Fruit fly (Drosophila melanogaster) whole organism, embryonic: ENCODE results near the gene CG31064.
A peak's percentile ranks its signal among the peaks of the same experiment; 100 is the strongest.

Experiments
- Atf3 ChIP-seq: fragments of 200-800 bp; sonication (Bioruptor generic); optimal IDR thresholded peaks from 3 replicates; lab custom pipeline; 2016; ENCODE audit warnings: missing biosample characterization, missing genetic modification characterization
- B-H1 ChIP-seq: fragments of 200-800 bp; sonication (Bioruptor generic); IDR thresholded peaks from 3 replicates; pipeline ENCODE4 v1.3.6; 2022; ENCODE audit warnings: missing biosample characterization, missing genetic modification characterization
- Bgb ChIP-seq: fragments of 200-800 bp; sonication (Bioruptor generic); IDR thresholded peaks from 2 replicates; pipeline ENCODE4 v1.3.6; 2022; ENCODE audit warnings: missing biosample characterization, missing genetic modification characterization; ENCODE audit not compliant: partially characterized antibody
- CG10462 ChIP-seq: fragments of 200-800 bp; sonication (Bioruptor generic); optimal IDR thresholded peaks from 2 replicates; lab custom pipeline; 2016; ENCODE audit warnings: missing biosample characterization, missing genetic modification characterization
- CG11504 ChIP-seq: fragments of 200-800 bp; sonication (Bioruptor generic); optimal IDR thresholded peaks from 3 replicates; lab custom pipeline; 2019; ENCODE audit warnings: missing biosample characterization, mild to moderate bottlenecking, missing genetic modification characterization, moderate library complexity
- CG12391 ChIP-seq: fragments of 200-800 bp; sonication (Bioruptor generic); optimal IDR thresholded peaks from 3 replicates; lab custom pipeline; 2018; ENCODE audit warnings: missing biosample characterization, mild to moderate bottlenecking, missing genetic modification characterization, moderate library complexity
- CG18599 ChIP-seq: fragments of 200-800 bp; sonication (Bioruptor generic); optimal IDR thresholded peaks from 3 replicates; lab custom pipeline; 2017; ENCODE audit warnings: missing biosample characterization, missing genetic modification characterization, mild to moderate bottlenecking, moderate library complexity, missing genetic modification reagents
- CG2889 ChIP-seq: fragments of 200-800 bp; sonication (Bioruptor generic); IDR thresholded peaks from 3 replicates; pipeline ENCODE4 v1.3.6; 2022; ENCODE audit warnings: missing biosample characterization, missing genetic modification characterization
- CG34224 ChIP-seq: fragments of 200-800 bp; sonication (Bioruptor generic); IDR thresholded peaks from 3 replicates; pipeline ENCODE4 v1.3.6; 2022; ENCODE audit warnings: missing biosample characterization, missing genetic modification characterization; ENCODE audit not compliant: partially characterized antibody
- CG34422 ChIP-seq: fragments of 200-800 bp; sonication (Bioruptor generic); IDR thresholded peaks from 3 replicates; pipeline ENCODE4 v1.3.6; 2022; ENCODE audit warnings: missing biosample characterization, missing genetic modification characterization
- CG4404 ChIP-seq: fragments of 200-800 bp; sonication (Bioruptor generic); IDR thresholded peaks from 2 replicates; pipeline ENCODE4 v1.3.6; 2022; ENCODE audit warnings: missing biosample characterization, missing genetic modification characterization
- CG4617 ChIP-seq: fragments of 200-800 bp; sonication (Bioruptor generic); optimal IDR thresholded peaks from 3 replicates; lab custom pipeline; 2016; ENCODE audit warnings: missing biosample characterization, missing genetic modification characterization, borderline replicate concordance
- CG6175 ChIP-seq: fragments of 200-800 bp; sonication (Bioruptor generic); IDR thresholded peaks from 3 replicates; pipeline ENCODE4 v1.3.6; 2022; ENCODE audit warnings: missing biosample characterization, missing genetic modification characterization
- CG6254 ChIP-seq: fragments of 200-800 bp; sonication (Bioruptor generic); optimal IDR thresholded peaks from 3 replicates; lab custom pipeline; 2017; ENCODE audit warnings: mild to moderate bottlenecking, missing biosample characterization, missing genetic modification reagents, missing genetic modification characterization
- CG6654 ChIP-seq: fragments of 200-800 bp; sonication (Bioruptor generic); optimal IDR thresholded peaks from 2 replicates; lab custom pipeline; 2017; ENCODE audit warnings: missing biosample characterization, mild to moderate bottlenecking, missing genetic modification characterization
- CG7357 ChIP-seq: fragments of 200-800 bp; sonication (Bioruptor generic); IDR thresholded peaks from 3 replicates; pipeline ENCODE4 v1.3.6; 2022; ENCODE audit warnings: missing biosample characterization, missing genetic modification characterization
- CG7987 ChIP-seq: fragments of 200-800 bp; sonication (Bioruptor generic); optimal IDR thresholded peaks from 2 replicates; lab custom pipeline; 2018; ENCODE audit warnings: missing biosample characterization, mild to moderate bottlenecking, missing genetic modification characterization, moderate library complexity
- CG8089 ChIP-seq: fragments of 200-800 bp; sonication (Bioruptor generic); optimal IDR thresholded peaks from 3 replicates; lab custom pipeline; 2016; ENCODE audit warnings: missing biosample characterization, missing genetic modification characterization
- CG8478 ChIP-seq: fragments of >200 bp; optimal IDR thresholded peaks from 2 replicates; lab custom pipeline; 2018
- CG8765 ChIP-seq: fragments of 200-800 bp; sonication (Bioruptor generic); IDR thresholded peaks from 2 replicates; pipeline ENCODE4 v1.3.6; 2022; ENCODE audit warnings: missing biosample characterization, missing genetic modification characterization
- CG8924 ChIP-seq: fragments of 200-800 bp; optimal IDR thresholded peaks from 3 replicates; lab custom pipeline; 2019; ENCODE audit warnings: missing biosample characterization, mild to moderate bottlenecking, missing genetic modification characterization, moderate library complexity
- Chrac-16 ChIP-seq: fragments of 200-800 bp; sonication (Bioruptor generic); optimal IDR thresholded peaks from 3 replicates; lab custom pipeline; 2016; ENCODE audit warnings: missing biosample characterization, missing genetic modification characterization
- D ChIP-seq, 2 experiments: fragments of 200-800 bp in 1 of 2; fragments of >200 bp in 1 of 2; sonication (Bioruptor generic) in 1 of 2; optimal IDR thresholded peaks; 2 replicates in 1 of 2; 3 replicates in 1 of 2; lab custom pipeline; 2017; ENCODE audit warnings: mild to moderate bottlenecking in 1 of 2, missing biosample characterization in 1 of 2, missing genetic modification characterization in 1 of 2, missing genetic modification reagents in 1 of 2
- Doc3 ChIP-seq: fragments of 200-800 bp; sonication (Bioruptor generic); IDR thresholded peaks from 3 replicates; pipeline ENCODE4 v1.3.6; 2022; ENCODE audit warnings: missing biosample characterization, missing genetic modification characterization; ENCODE audit not compliant: partially characterized antibody
- Dp ChIP-seq: fragments of 200-800 bp; sonication (Bioruptor generic); optimal IDR thresholded peaks from 2 replicates; lab custom pipeline; 2018; ENCODE audit warnings: missing biosample characterization, mild to moderate bottlenecking, missing genetic modification characterization, moderate library complexity
- Dref ChIP-seq: fragments of 200-800 bp; sonication (Bioruptor generic); IDR thresholded peaks from 2 replicates; pipeline ENCODE4 v1.3.6; 2022; ENCODE audit warnings: missing biosample characterization, missing genetic modification characterization
- Hr51 ChIP-seq, 2 experiments: fragments of 200-800 bp; sonication (Bioruptor generic); optimal IDR thresholded peaks; 2 replicates in 1 of 2; 3 replicates in 1 of 2; lab custom pipeline; 2016 to 2018; ENCODE audit warnings: missing biosample characterization in 2 of 2, missing genetic modification characterization in 2 of 2, mild to moderate bottlenecking in 1 of 2, moderate library complexity in 1 of 2
- Kr ChIP-seq: fragments of 200-800 bp; sonication (Bioruptor generic); optimal IDR thresholded peaks from 2 replicates; lab custom pipeline; 2017; ENCODE audit warnings: missing biosample characterization, mild to moderate bottlenecking, missing genetic modification characterization
- NFAT ChIP-seq: fragments of 200-800 bp; sonication (Bioruptor generic); IDR thresholded peaks from 2 replicates; pipeline ENCODE4 v1.3.6; 2022; ENCODE audit warnings: missing biosample characterization, missing genetic modification characterization
- ash1 ChIP-seq: fragments of 200-800 bp; sonication (Bioruptor generic); optimal IDR thresholded peaks from 2 replicates; lab custom pipeline; 2018; ENCODE audit warnings: missing biosample characterization, mild to moderate bottlenecking, missing genetic modification characterization
- br ChIP-seq: fragments of >200 bp; optimal IDR thresholded peaks from 2 replicates; lab custom pipeline; 2017
- cato ChIP-seq: fragments of 200-800 bp; sonication (Bioruptor generic); optimal IDR thresholded peaks from 2 replicates; lab custom pipeline; 2016; ENCODE audit warnings: missing biosample characterization, missing genetic modification characterization, borderline replicate concordance
- crol ChIP-seq: fragments of 200-800 bp; sonication (Bioruptor generic); IDR thresholded peaks from 2 replicates; pipeline ENCODE4 v1.3.6; 2022; ENCODE audit warnings: missing biosample characterization, missing genetic modification characterization
- danr ChIP-seq: fragments of 200-800 bp; sonication (Bioruptor generic); IDR thresholded peaks from 2 replicates; pipeline ENCODE4 v1.3.6; 2022; ENCODE audit warnings: missing biosample characterization, missing genetic modification characterization
- ewg ChIP-seq: fragments of 200-800 bp; sonication (Bioruptor generic); optimal IDR thresholded peaks from 3 replicates; lab custom pipeline; 2017; ENCODE audit warnings: mild to moderate bottlenecking, missing biosample characterization, missing genetic modification reagents, missing genetic modification characterization
- h ChIP-seq: fragments of >200 bp; optimal IDR thresholded peaks from 2 replicates; lab custom pipeline; 2017
- hth ChIP-seq: fragments of >200 bp; optimal IDR thresholded peaks from 2 replicates; lab custom pipeline; 2017; ENCODE audit warnings: inconsistent platforms
- insv ChIP-seq, 2 experiments: fragments of 200-800 bp; sonication (Bioruptor generic); optimal IDR thresholded peaks; 3 replicates each; lab custom pipeline; 2016 to 2018; ENCODE audit warnings: missing biosample characterization in 2 of 2, missing genetic modification characterization in 2 of 2
- maf-S ChIP-seq: fragments of 200-800 bp; sonication (Bioruptor generic); optimal IDR thresholded peaks from 2 replicates; lab custom pipeline; 2016; ENCODE audit warnings: missing biosample characterization, missing genetic modification characterization
- mld ChIP-seq: fragments of 200-800 bp; sonication (Bioruptor generic); IDR thresholded peaks from 3 replicates; pipeline ENCODE4 v1.3.6; 2022; ENCODE audit warnings: missing biosample characterization, missing genetic modification characterization; ENCODE audit not compliant: partially characterized antibody
- nerfin-2 ChIP-seq: fragments of 200-800 bp; sonication (Bioruptor generic); IDR thresholded peaks from 2 replicates; pipeline ENCODE4 v1.3.6; 2022; ENCODE audit warnings: missing biosample characterization, missing genetic modification characterization; ENCODE audit not compliant: partially characterized antibody
- odd ChIP-seq: fragments of 200-800 bp; sonication (Bioruptor generic); optimal IDR thresholded peaks from 2 replicates; lab custom pipeline; 2017; ENCODE audit warnings: missing biosample characterization, mild to moderate bottlenecking, missing genetic modification characterization
- org-1 ChIP-seq: fragments of 200-800 bp; sonication (Bioruptor generic); optimal IDR thresholded peaks from 2 replicates; lab custom pipeline; 2017; ENCODE audit warnings: missing biosample characterization, missing genetic modification characterization
- pnt ChIP-seq: fragments of 200-800 bp; sonication (Bioruptor generic); optimal IDR thresholded peaks from 3 replicates; lab custom pipeline; 2016; ENCODE audit warnings: missing biosample characterization, missing genetic modification characterization
- ranshi ChIP-seq: fragments of 200-800 bp; sonication (Bioruptor generic); IDR thresholded peaks from 2 replicates; pipeline ENCODE4 v1.3.6; 2022; ENCODE audit warnings: missing biosample characterization, missing genetic modification characterization
- sens ChIP-seq: fragments of 200-800 bp; sonication (Bioruptor generic); peaks from one replicate; lab custom pipeline; 2016; ENCODE audit warnings: missing biosample characterization, missing genetic modification characterization
- ssp ChIP-seq: fragments of 200-800 bp; sonication (Bioruptor generic); IDR thresholded peaks from 2 replicates; pipeline ENCODE4 v1.3.6; 2022; ENCODE audit warnings: missing biosample characterization, missing genetic modification characterization
- sug ChIP-seq: fragments of 200-800 bp; optimal IDR thresholded peaks from 2 replicates; lab custom pipeline; 2019; ENCODE audit warnings: missing biosample characterization, mild to moderate bottlenecking, missing genetic modification characterization, moderate library complexity
- tio ChIP-seq: fragments of 200-800 bp; sonication (Bioruptor generic); optimal IDR thresholded peaks from 2 replicates; lab custom pipeline; 2017; ENCODE audit warnings: missing biosample characterization, missing genetic modification characterization, inconsistent platforms
- ttk ChIP-seq: fragments of 200-800 bp; sonication (Bioruptor generic); IDR thresholded peaks from 2 replicates; pipeline ENCODE4 v2.1.2; 2022; ENCODE audit warnings: missing biosample characterization, missing genetic modification characterization
- zf30C ChIP-seq: fragments of 200-800 bp; sonication (Bioruptor generic); optimal IDR thresholded peaks from 3 replicates; lab custom pipeline; 2018; ENCODE audit warnings: missing biosample characterization, mild to moderate bottlenecking, missing genetic modification characterization

CG31064 gene

dm6 chr3R:27238438-27239301 lies at the start of gene CG31064, which contains the start of gene PolA2 (continued):
- TF ChIP-seq CG10462 (no peak), mld (GFP tag; lab: Robert Waterston, UW) (peak; percentile 74; the same call in 1 of the 3 replicates), CG7987 (GFP tag; lab: Kevin White, UChicago) (peak; percentile 11), Chrac-16 (no peak), B-H1 (GFP tag; lab: Robert Waterston, UW) (no peak), maf-S (GFP tag; lab: Kevin White, UChicago) (no peak), sug (tag; lab: Kevin White, UChicago) (no peak), CG4404 (GFP tag; lab: Robert Waterston, UW) (0 out of 2 replicates have a peak, but pooled peaks have one; percentile 28), insv (GFP tag; optimal IDR thresholded peaks at IDR 0.05; lab: Kevin White, UChicago) (no peak), ssp (GFP tag; lab: Robert Waterston, UW) (0 out of 2 replicates have a peak, but pooled peaks have one; percentile 30), CG11504 (tag; lab: Kevin White, UChicago) (no peak), Dref (GFP tag; lab: Robert Waterston, UW) (peak; percentile 98), org-1 (GFP tag; lab: Kevin White, UChicago) (no peak), ttk (GFP tag; lab: Robert Waterston, UW) (no peak), cato (GFP tag; lab: Kevin White, UChicago) (no peak), CG12391 (tag; lab: Kevin White, UChicago) (peak; percentile 3), CG34422 (peak; percentile 69; the same call in 2 of the 3 replicates), pnt (GFP tag; lab: Kevin White, UChicago) (no peak), CG18599 (GFP tag; lab: Kevin White, UChicago) (no peak), crol (no peak), odd (no peak), Bgb (GFP tag; lab: Robert Waterston, UW) (peak; percentile 86), CG6654 (GFP tag; lab: Kevin White, UChicago) (no peak), Hr51 (GFP tag; optimal IDR thresholded peaks at IDR 0.05; lab: Kevin White, UChicago) (no peak), CG6175 (no peak), NFAT (GFP tag; lab: Robert Waterston, UW) (no peak), CG8089 (GFP tag; lab: Kevin White, UChicago) (no peak), CG7357 (GFP tag; lab: Robert Waterston, UW) (no peak), D (optimal IDR thresholded peaks at IDR 0.05; lab: Kevin White, UChicago) (no peak), D (GFP tag; optimal IDR thresholded peaks at IDR 0.05; lab: Kevin White, UChicago) (no peak), ranshi (GFP tag; lab: Robert Waterston, UW) (no peak), Kr (GFP tag; lab: Kevin White, UChicago) (no peak), CG8765 (GFP tag; lab: Robert Waterston, UW) (no peak), zf30C (GFP tag; lab: Kevin White, UChicago) (no peak), ewg (peak; percentile 75), Atf3 (GFP tag; lab: Kevin White, UChicago) (no peak), br (no peak), hth (lab: Kevin White, UChicago) (no peak), tio (GFP tag; lab: Kevin White, UChicago) (no peak), CG2889 (GFP tag; lab: Robert Waterston, UW) (no peak)

dm6 chr3R:27283645-27284044 lies 44.8 kb upstream of the CG31064 start, which contains the start of gene CG3368:
Gene CG3368, plus strand, starts transcription at chr3R:27283780.
- TF ChIP-seq nerfin-2 (GFP tag; lab: Robert Waterston, UW) = peak; percentile 84
- no peak for TF ChIP-seq ash1 (GFP tag; lab: Kevin White, UChicago)
- no peak for TF ChIP-seq CG8924 (tag; lab: Kevin White, UChicago)
- TF ChIP-seq CG6254 (GFP tag; lab: Kevin White, UChicago) = no peak
- peak; percentile 82 for TF ChIP-seq CG34224 (GFP tag; lab: Robert Waterston, UW)
- peak; percentile 24; the same call in 1 of the 3 replicates for TF ChIP-seq Doc3
- TF ChIP-seq danr (GFP tag; lab: Robert Waterston, UW) = no peak
- peak; percentile 28 for TF ChIP-seq CG8478
- peak; percentile 18 for TF ChIP-seq CG4617 (GFP tag; lab: Kevin White, UChicago)
- peak; percentile 59 for TF ChIP-seq Dp
- TF ChIP-seq h (lab: Kevin White, UChicago) = no peak
- TF ChIP-seq sens (GFP tag; lab: Kevin White, UChicago) = peak; percentile 49
- peak; percentile 85 for TF ChIP-seq Dref (GFP tag; lab: Robert Waterston, UW)
